Worm (Caenorhabditis elegans) whole organism, late embryonic: ENCODE data around the gene nhr-128.
A peak's percentile ranks its signal among the peaks of the same experiment; 100 is the strongest.
"Not testable (repeated sequence)": the region's sequence is repeated elsewhere in the genome, so short reads cannot be mapped to it uniquely, and the experiment has no call there.

ENCODE experiments used
- C08G9.2 ChIP-seq: sonication (generic microtip); optimal IDR thresholded peaks from 2 replicates; lab custom pipeline; 2016; ENCODE audit warnings: mild to moderate bottlenecking, missing genetic modification characterization, moderate library complexity, missing compliant biosample characterization
- K02D7.2 ChIP-seq: sonication (generic microtip); optimal IDR thresholded peaks from 2 replicates; lab custom pipeline; 2017; ENCODE audit warnings: mild to moderate bottlenecking, missing genetic modification characterization, missing compliant biosample characterization
- Y22D7AL.16 ChIP-seq: sonication (generic microtip); optimal IDR thresholded peaks from 2 replicates; lab custom pipeline; 2016; ENCODE audit warnings: missing genetic modification characterization, missing compliant biosample characterization
- ceh-22 ChIP-seq: sonication (generic microtip); optimal IDR thresholded peaks from 2 replicates; lab custom pipeline; 2017; ENCODE audit warnings: missing biosample characterization, missing genetic modification characterization
- ceh-31 ChIP-seq: sonication (generic microtip); optimal IDR thresholded peaks from 2 replicates; lab custom pipeline; 2016; ENCODE audit warnings: missing genetic modification characterization, missing compliant biosample characterization
- ceh-34 ChIP-seq: sonication (generic microtip); optimal IDR thresholded peaks from 2 replicates; lab custom pipeline; 2016; ENCODE audit warnings: mild to moderate bottlenecking, missing genetic modification characterization, missing compliant biosample characterization
- ceh-48 ChIP-seq: sonication (generic microtip); optimal IDR thresholded peaks from 2 replicates; lab custom pipeline; 2016; ENCODE audit warnings: missing genetic modification characterization, inconsistent platforms, missing compliant biosample characterization
- ceh-6 ChIP-seq: fragments of 200-800 bp; sonication (Bioruptor generic); optimal IDR thresholded peaks from 2 replicates; lab custom pipeline; 2018; ENCODE audit warnings: mild to moderate bottlenecking, missing genetic modification characterization, missing compliant biosample characterization
- ceh-9 ChIP-seq: sonication (generic microtip); optimal IDR thresholded peaks from 2 replicates; lab custom pipeline; 2016; ENCODE audit warnings: mild to moderate bottlenecking, missing genetic modification characterization, inconsistent platforms, missing compliant biosample characterization
- dmd-4 ChIP-seq: sonication (generic microtip); optimal IDR thresholded peaks from 2 replicates; lab custom pipeline; 2016; ENCODE audit warnings: borderline replicate concordance, missing genetic modification characterization, missing compliant biosample characterization
- dve-1 ChIP-seq: sonication (generic microtip); optimal IDR thresholded peaks from 2 replicates; lab custom pipeline; 2017; ENCODE audit warnings: antibody characterized with exemption, mild to moderate bottlenecking, missing genetic modification characterization, missing compliant biosample characterization
- elt-2 ChIP-seq: sonication (generic microtip); optimal IDR thresholded peaks from 2 replicates; lab custom pipeline; 2016; ENCODE audit warnings: missing genetic modification reagents, missing genetic modification characterization, missing compliant biosample characterization
- fkh-10 ChIP-seq: fragments of 150-350 bp; optimal IDR thresholded peaks from 2 replicates; lab custom pipeline; 2014; ENCODE audit warnings: missing biosample characterization, missing genetic modification reagents, missing genetic modification characterization
- hlh-13 ChIP-seq: fragments of 200-800 bp; sonication (Bioruptor generic); optimal IDR thresholded peaks from 2 replicates; lab custom pipeline; 2018; ENCODE audit warnings: mild to moderate bottlenecking, missing genetic modification characterization, missing compliant biosample characterization
- hlh-8 ChIP-seq: sonication (generic microtip); optimal IDR thresholded peaks from 2 replicates; lab custom pipeline; 2016; ENCODE audit warnings: missing genotype, missing genetic modification characterization, missing compliant biosample characterization
- lin-11 ChIP-seq: fragments of 200-800 bp; sonication (Bioruptor generic); optimal IDR thresholded peaks from 2 replicates; lab custom pipeline; 2018; ENCODE audit warnings: mild to moderate bottlenecking, missing genetic modification characterization, missing compliant biosample characterization
- madf-2 ChIP-seq: sonication (generic microtip); optimal IDR thresholded peaks from 2 replicates; lab custom pipeline; 2017; ENCODE audit warnings: missing genetic modification characterization, missing compliant biosample characterization
- mec-3 ChIP-seq: sonication (generic microtip); optimal IDR thresholded peaks from 2 replicates; lab custom pipeline; 2016; ENCODE audit warnings: borderline replicate concordance, missing genetic modification characterization, missing compliant biosample characterization
- nhr-232 ChIP-seq: sonication (generic microtip); optimal IDR thresholded peaks from 2 replicates; lab custom pipeline; 2016; ENCODE audit warnings: missing genetic modification characterization, missing compliant biosample characterization
- odd-2 ChIP-seq: sonication (generic microtip); optimal IDR thresholded peaks from 2 replicates; lab custom pipeline; 2017; ENCODE audit warnings: antibody characterized with exemption, mild to moderate bottlenecking, missing genetic modification characterization, missing compliant biosample characterization
- pat-9 ChIP-seq: fragments of 200-800 bp; sonication (Bioruptor generic); optimal IDR thresholded peaks from 2 replicates; lab custom pipeline; 2018; ENCODE audit warnings: mild to moderate bottlenecking, missing genetic modification characterization, moderate library complexity, missing compliant biosample characterization
- pax-1 ChIP-seq: fragments of 150-350 bp; optimal IDR thresholded peaks from 2 replicates; lab custom pipeline; 2014; ENCODE audit warnings: missing biosample characterization, missing genetic modification characterization
- ref-2 ChIP-seq: sonication (generic microtip); optimal IDR thresholded peaks from 2 replicates; lab custom pipeline; 2016; ENCODE audit warnings: missing genetic modification characterization, missing compliant biosample characterization
- rnt-1 ChIP-seq: sonication (generic microtip); optimal IDR thresholded peaks from 2 replicates; lab custom pipeline; 2016; ENCODE audit warnings: missing genetic modification characterization, missing compliant biosample characterization
- sdc-2 ChIP-seq: sonication (generic microtip); optimal IDR thresholded peaks from 2 replicates; lab custom pipeline; 2016; ENCODE audit warnings: missing genotype, missing genetic modification characterization, missing compliant biosample characterization
- tbx-7 ChIP-seq: sonication (generic microtip); optimal IDR thresholded peaks from 2 replicates; lab custom pipeline; 2016; ENCODE audit warnings: missing genotype, missing genetic modification characterization, missing compliant biosample characterization
- ttx-3 ChIP-seq: sonication (generic microtip); optimal IDR thresholded peaks from 2 replicates; lab custom pipeline; 2016; ENCODE audit warnings: missing genetic modification reagents, missing genetic modification characterization, missing compliant biosample characterization
- unc-3 ChIP-seq, 2 experiments: fragments of 200-800 bp in 1 of 2; sonication (Bioruptor generic) in 1 of 2; sonication (generic microtip) in 1 of 2; conservative IDR thresholded peaks in 1 of 2; optimal IDR thresholded peaks in 1 of 2; 2 replicates each; pipeline versions ENCODE4 v1.3.6 to Lab custom; 2016 to 2022; ENCODE audit warnings: missing compliant biosample characterization in 2 of 2, missing genetic modification characterization in 2 of 2, missing genetic modification reagents in 1 of 2
- unc-42 ChIP-seq: sonication (generic microtip); optimal IDR thresholded peaks from 2 replicates; lab custom pipeline; 2016; ENCODE audit warnings: missing genotype, missing genetic modification characterization, missing compliant biosample characterization

nhr-128 gene

DNA sequence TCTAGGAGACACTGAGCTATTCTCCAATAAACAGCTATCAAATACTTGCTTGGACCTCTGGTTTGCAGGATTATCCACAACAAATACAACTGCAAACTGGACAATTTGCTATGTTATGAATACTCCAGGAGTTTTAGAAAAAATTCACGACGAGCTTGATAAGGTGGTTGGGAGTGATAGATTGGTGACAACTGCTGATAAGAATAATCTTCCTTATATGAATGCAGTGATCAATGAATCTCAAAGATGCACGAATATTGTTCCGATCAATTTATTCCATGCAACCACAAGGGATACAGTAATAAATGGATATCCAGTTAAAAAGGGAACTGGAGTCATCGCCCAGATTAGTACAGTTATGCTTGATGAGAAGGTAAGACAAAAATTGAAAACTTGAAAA is 29.9 kb downstream of the nhr-128 start:
- no peak for TF ChIP-seq madf-2 (tag; lab: Kevin White, UChicago)
- TF ChIP-seq ceh-31 (tag; lab: Kevin White, UChicago) = no peak
- TF ChIP-seq ceh-22 = no peak
- no peak for TF ChIP-seq dmd-4 (tag; lab: Kevin White, UChicago)
- TF ChIP-seq ceh-48 = no peak
- TF ChIP-seq nhr-232 = no peak
- TF ChIP-seq ref-2 (tag; lab: Kevin White, UChicago) = no peak
- TF ChIP-seq hlh-13 (GFP tag; lab: Kevin White, UChicago) = no peak
- no peak for TF ChIP-seq rnt-1
- no peak for TF ChIP-seq tbx-7 (tag; lab: Kevin White, UChicago)

DNA sequence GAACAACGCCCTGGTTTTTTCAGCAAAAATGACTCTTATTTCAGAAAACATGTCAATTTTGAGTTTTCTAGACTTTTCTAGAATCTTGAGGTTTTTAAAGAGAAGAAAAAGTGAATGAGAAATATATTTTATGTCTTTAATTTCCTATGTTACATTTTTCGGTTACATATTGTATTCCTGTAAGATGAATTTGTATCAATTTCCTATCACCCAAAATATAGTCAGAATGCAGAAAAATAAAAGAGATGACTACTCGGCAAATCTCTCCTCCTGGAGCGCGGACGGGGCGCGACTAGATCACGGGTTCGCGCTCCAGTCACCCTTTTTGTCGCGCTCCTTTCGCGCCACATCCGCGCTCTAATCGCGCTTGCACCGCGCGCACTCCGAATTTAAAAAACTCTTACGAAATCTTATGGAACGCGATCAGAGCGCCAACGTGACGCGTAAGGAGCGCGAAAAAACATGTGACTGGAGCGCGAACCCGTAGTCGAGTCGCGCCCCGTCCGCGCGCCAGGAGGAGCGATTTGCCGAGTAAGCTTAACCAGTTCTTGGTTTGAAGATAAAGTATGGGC is 32.8 kb downstream of the nhr-128 start, which contains the start of gene str-253:
TSS of gene str-253 (minus strand) at position 51 of the 572 bp plus-strand sequence.
- TF ChIP-seq ceh-9 (tag; lab: Kevin White, UChicago) = no peak
- no peak for TF ChIP-seq dmd-4 (tag; lab: Kevin White, UChicago)

DNA sequence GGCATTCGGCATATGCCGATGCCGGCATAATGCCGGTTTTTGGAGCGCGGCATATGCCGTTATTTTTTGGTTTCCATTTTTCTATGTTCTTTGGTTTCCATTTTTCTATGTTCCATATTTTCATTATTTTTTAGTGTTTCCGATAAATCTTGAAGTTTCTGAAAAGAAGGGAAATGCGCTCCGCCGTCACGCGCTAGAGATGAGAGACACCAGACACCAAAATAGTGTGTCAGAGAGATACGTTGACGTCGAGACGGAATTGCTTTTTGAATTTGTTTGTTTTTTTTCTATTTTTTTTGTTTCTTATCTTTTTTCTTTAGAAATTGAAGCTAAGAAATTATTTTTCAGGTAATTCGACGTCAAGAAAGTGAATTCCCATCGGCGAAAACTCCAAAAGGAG is 33.3 kb downstream of the nhr-128 start, which contains the start of gene F41B5.1:
TSS of gene F41B5.1 (plus strand) at position 343 of the 400 bp plus-strand sequence.
- TF ChIP-seq tbx-7 (tag; lab: Kevin White, UChicago); C08G9.2 (tag; lab: Kevin White, UChicago); pat-9: not testable (repeated sequence)
- TF ChIP-seq, all 69 proteins: peak for 0; not testable (repeated sequence) for 69

ce11 chrV:2259750-2260149 is 37.9 kb downstream of the nhr-128 start, which contains the start of gene nhr-182:
Gene nhr-182 (minus strand): TSS chrV:2259927.
- TF ChIP-seq pat-9 (no peak), pax-1 (tag; lab: Kevin White, UChicago) (no peak), ref-2 (tag; lab: Kevin White, UChicago) (no peak), hlh-8 (tag; lab: Kevin White, UChicago) (no peak), sdc-2 (tag; lab: Kevin White, UChicago) (no peak), odd-2 (tag; lab: Kevin White, UChicago) (no peak), ceh-9 (tag; lab: Kevin White, UChicago) (no peak), ttx-3 (no peak), ceh-34 (tag; lab: Kevin White, UChicago) (no peak)

DNA sequence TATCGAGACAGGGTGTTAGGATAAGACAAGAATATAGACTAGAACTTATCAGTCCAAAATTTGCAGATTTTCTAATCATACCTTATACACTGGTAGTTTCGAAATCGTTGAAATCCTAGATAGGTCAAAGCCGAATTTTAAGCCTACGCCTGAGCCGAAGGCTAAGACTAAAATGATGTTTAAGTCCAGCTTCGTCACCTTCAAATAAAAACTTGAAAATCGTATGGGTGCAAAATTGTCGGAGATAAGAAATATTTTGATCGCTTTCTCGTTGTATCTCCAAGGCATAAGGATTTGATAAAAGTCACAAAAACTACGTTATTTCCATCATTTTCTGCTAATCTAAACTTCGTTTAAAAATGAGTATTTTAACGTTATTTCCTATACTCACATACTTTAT is 38.8 kb downstream of the nhr-128 start, which contains the start of gene F41B5.12:
TSS of gene F41B5.12 (plus strand) at position 301 of the 400 bp plus-strand sequence.
- no peak for TF ChIP-seq lin-11 (tag; lab: Kevin White, UChicago)
- TF ChIP-seq tbx-7 (tag; lab: Kevin White, UChicago) = no peak
- TF ChIP-seq dmd-4 (tag; lab: Kevin White, UChicago) = no peak
- TF ChIP-seq K02D7.2 = no peak
- TF ChIP-seq dve-1 (tag; lab: Kevin White, UChicago) = no peak
- TF ChIP-seq ref-2 (tag; lab: Kevin White, UChicago) = no peak
- no peak for TF ChIP-seq ceh-6 (GFP tag; lab: Kevin White, UChicago)
- no peak for TF ChIP-seq unc-3 (GFP tag; conservative IDR thresholded peaks at IDR 0.05; lab: Robert Waterston, UW)
- no peak for TF ChIP-seq unc-3 (tag; optimal IDR thresholded peaks at IDR 0.05; lab: Kevin White, UChicago)
- no peak for TF ChIP-seq elt-2 (tag; lab: Kevin White, UChicago)
- no peak for TF ChIP-seq ttx-3
- TF ChIP-seq mec-3 (tag; lab: Kevin White, UChicago) = no peak
- TF ChIP-seq unc-42 (tag; lab: Kevin White, UChicago) = no peak
- TF ChIP-seq Y22D7AL.16 = no peak
- no peak for TF ChIP-seq fkh-10 (GFP tag; lab: Kevin White, UChicago)
- TF ChIP-seq, all 69 proteins: peak for 0

- peak; percentile 69 for TF ChIP-seq pax-1 (tag; lab: Kevin White, UChicago)
- no peak for TF ChIP-seq pat-9
Measured at ce11 chrV:2264455-2264854, 42.6 kb downstream of the nhr-128 start, which contains the start of gene nhr-183. Gene nhr-183 (minus strand): TSS chrV:2264634.
